Worm (Caenorhabditis elegans) whole organism, L1 larva: ENCODE data around the gene nas-19.

Source experiments
- blmp-1 ChIP-seq: fragments of 150-350 bp; optimal IDR thresholded peaks from 2 replicates; lab custom pipeline; 2014; ENCODE audit warnings: missing biosample characterization, missing genetic modification characterization
- ces-1 ChIP-seq: fragments of 150-350 bp; optimal IDR thresholded peaks from 2 replicates; lab custom pipeline; 2014; ENCODE audit warnings: missing biosample characterization, missing genetic modification reagents, missing genetic modification characterization
- fkh-8 ChIP-seq: sonication (generic microtip); optimal IDR thresholded peaks from 2 replicates; lab custom pipeline; 2016; ENCODE audit warnings: mild to moderate bottlenecking, missing genetic modification characterization, missing compliant biosample characterization
- mep-1 ChIP-seq: fragments of 150-350 bp; optimal IDR thresholded peaks from 2 replicates; lab custom pipeline; 2014; ENCODE audit warnings: missing biosample characterization, missing genetic modification characterization
- nhr-237 ChIP-seq: fragments of 150-350 bp; optimal IDR thresholded peaks from 2 replicates; lab custom pipeline; 2014; ENCODE audit warnings: missing biosample characterization, missing genetic modification characterization
- nhr-28 ChIP-seq: fragments of 150-350 bp; optimal IDR thresholded peaks from 2 replicates; lab custom pipeline; 2014; ENCODE audit warnings: missing biosample characterization, missing genetic modification characterization
- tbx-2 ChIP-seq: sonication (generic microtip); optimal IDR thresholded peaks from 2 replicates; lab custom pipeline; 2016; ENCODE audit warnings: missing genetic modification characterization, missing compliant biosample characterization

ce11 chrV:11398616-11399015 lies 3.9 kb downstream of the nas-19 start, which contains the start of gene nas-17:
- TF ChIP-seq mep-1, result no peak
- no peak for TF ChIP-seq tbx-2 (tag; lab: Kevin White, UChicago)
- TF ChIP-seq blmp-1 (tag; lab: Kevin White, UChicago), result no peak
- TF ChIP-seq nhr-28 (tag; lab: Kevin White, UChicago), result no peak
- TF ChIP-seq ces-1 (GFP tag; lab: Kevin White, UChicago), result no peak
- TF ChIP-seq nhr-237, result no peak
- TF ChIP-seq fkh-8 (tag; lab: Kevin White, UChicago), result no peak
